Worm (Caenorhabditis elegans): ENCODE data around the gene ZK1290.7.

- TF ChIP-seq nhr-237 (tag; optimal IDR thresholded peaks at IDR 0.05), result no peak
- no peak for TF ChIP-seq elt-3 (tag; optimal IDR thresholded peaks at IDR 0.05)
- no peak for TF ChIP-seq sptf-1 (tag; optimal IDR thresholded peaks at IDR 0.05)
- no peak for TF ChIP-seq sem-2 (GFP tag; optimal IDR thresholded peaks at IDR 0.05)
Observed at ce11 chrII:7483009-7483408, 42.3 kb downstream of the ZK1290.7 start, which contains the start of gene cah-2.
